Worm (Caenorhabditis elegans) whole organism, late embryonic: ENCODE results near the gene dbt-1.

Experiments used
- fkh-6 ChIP-seq: sonication (generic microtip); optimal IDR thresholded peaks from 2 replicates; lab custom pipeline; 2016; ENCODE audit warnings: missing genetic modification characterization, missing compliant biosample characterization
- pha-2 ChIP-seq: sonication (generic microtip); optimal IDR thresholded peaks from 2 replicates; lab custom pipeline; 2017; ENCODE audit warnings: mild to moderate bottlenecking, missing genetic modification characterization, missing compliant biosample characterization

ce11 chrII:7985029-7985428 lies 40.0 kb upstream of the dbt-1 start:
- TF ChIP-seq pha-2 (tag; lab: Kevin White, UChicago) (no peak), fkh-6 (tag; lab: Kevin White, UChicago) (no peak)
